Fruit fly (Drosophila melanogaster): ENCODE measurements around the gene CG18766.

The CG18766 gene

DNA sequence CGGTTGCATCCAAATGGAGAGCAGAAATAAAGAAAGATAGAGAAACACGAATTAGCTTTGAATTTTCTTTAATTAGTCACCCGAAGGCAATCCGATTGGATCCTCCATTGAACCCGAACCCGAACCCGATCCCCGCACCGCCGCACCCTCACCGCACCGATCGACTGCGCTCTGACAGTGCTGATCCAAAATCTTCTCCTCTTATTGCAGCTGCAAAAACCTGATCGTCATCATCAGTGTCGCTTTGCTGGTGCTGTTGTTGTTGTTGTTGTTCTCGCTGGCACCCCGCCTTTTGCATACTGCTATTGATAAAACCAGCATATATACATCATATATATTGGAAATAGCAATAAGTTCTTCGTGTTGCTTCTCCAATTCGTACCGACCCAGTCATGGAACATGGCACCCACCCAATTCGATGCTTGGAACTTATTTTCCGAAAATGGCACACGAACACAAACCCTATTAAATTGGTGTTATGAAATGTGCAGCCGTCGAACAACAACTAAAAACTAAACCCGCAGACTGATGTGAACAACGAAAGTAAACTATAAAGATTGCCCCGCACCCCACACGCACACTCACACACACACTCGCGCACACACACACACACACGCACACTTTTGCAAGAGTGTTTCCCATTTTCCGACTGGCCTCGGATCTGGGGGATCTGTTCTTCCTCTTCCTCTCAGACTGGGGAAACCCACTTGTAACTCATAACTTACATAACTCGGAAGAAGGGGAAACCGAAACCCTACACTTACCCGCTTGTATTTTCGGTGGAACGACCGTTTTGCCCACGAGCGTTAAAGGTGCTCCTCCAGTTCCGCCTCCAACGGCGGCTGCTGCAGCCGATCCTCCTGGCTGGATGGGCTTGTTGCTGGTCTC, 25.6 kb upstream of the CG18766 start (continued):
- TF ChIP-seq Eip93F (GFP tag; optimal IDR thresholded peaks at IDR 0.05) (no peak), OdsH (GFP tag; optimal IDR thresholded peaks at IDR 0.05) (no peak), Hr4 (GFP tag; optimal IDR thresholded peaks at IDR 0.05) (no peak), CG11762 (GFP tag; optimal IDR thresholded peaks at IDR 0.05; ENCODE audit: insufficient read depth) (no peak), acj6 (GFP tag; optimal IDR thresholded peaks at IDR 0.05) (no peak), CG6792 (GFP tag; optimal IDR thresholded peaks at IDR 0.05) (no peak), Ets21C (GFP tag; optimal IDR thresholded peaks at IDR 0.05) (no peak), CG3919 (GFP tag; optimal IDR thresholded peaks at IDR 0.05) (peak; percentile 27), CG11902 (GFP tag; optimal IDR thresholded peaks at IDR 0.05) (no peak)

DNA sequence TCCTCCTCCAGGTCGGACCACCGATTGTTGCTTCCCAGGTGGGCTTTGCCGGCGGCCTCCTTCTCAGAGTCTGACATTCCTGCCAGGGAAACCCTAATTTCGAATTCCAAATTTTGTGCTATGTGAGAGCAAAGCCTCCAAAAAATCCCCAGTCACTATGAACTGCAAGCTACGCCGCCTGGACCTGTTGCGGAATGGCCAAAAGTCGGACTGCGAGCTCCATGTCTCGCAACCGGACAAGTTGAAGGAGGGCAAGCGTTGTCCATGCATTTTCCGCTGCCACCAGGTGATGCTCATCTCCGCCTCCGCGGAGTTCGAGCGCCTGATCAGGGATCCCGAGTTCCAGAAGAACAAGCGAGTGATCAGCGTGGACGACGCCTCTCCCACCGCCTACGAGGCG, 20.3 kb upstream of the CG18766 start, which contains the start of the genes CG14262 and CG14260:
Gene CG14262 (minus strand): TSS at position 101 of the 400 bp plus-strand sequence.
Gene CG14260 (plus strand): TSS at position 128 of the 400 bp plus-strand sequence.
- no peak for TF ChIP-seq CG31627 (GFP tag; optimal IDR thresholded peaks at IDR 0.05)

DNA sequence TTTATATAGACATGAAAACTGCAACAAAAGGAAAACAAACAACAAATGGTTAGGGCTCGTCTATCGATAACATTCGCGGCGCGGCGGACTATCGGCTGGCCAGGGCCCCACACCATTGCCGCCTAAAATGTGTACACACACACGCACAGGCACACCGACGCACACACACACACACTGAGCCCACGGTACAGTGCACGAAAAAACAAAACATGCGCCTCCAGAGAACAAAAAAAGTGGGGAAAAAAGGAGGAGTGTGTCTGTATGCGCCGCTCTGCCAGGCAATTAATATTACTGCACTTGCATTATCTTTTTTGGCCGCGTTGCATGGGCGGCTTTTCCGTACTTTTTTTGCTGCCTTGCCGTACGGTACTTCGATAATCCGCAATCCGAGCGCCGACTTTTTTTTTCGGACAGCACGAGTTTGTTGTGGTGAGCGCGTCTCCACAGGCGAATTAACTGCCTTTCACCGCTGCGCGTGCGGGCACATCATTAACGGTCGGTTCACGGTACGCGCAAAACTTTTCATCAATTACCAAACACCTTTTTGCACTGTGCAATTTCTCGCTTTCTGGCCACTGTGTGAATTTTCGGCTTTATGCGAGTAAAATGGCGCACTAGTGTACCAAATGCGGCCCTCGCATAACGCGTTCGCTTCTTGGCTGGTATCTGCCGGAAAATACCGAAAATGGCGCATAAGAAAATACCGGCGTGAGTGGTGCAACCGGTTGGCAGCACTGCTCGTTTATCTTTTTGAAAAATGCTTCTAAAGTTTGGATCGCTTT, 18.6 kb upstream of the CG18766 start, which contains the start of gene woc:
Gene woc (minus strand): TSS at position 622 of the 782 bp plus-strand sequence.
- TF ChIP-seq Eip93F (GFP tag; optimal IDR thresholded peaks at IDR 0.05) = no peak
- peak in 1 of 2 experiments; percentile 56 for TF ChIP-seq salr (GFP tag; optimal IDR thresholded peaks at IDR 0.05)
- TF ChIP-seq vri (GFP tag; optimal IDR thresholded peaks at IDR 0.05) = no peak
- no peak for TF ChIP-seq svp (GFP tag)
- TF ChIP-seq lz (GFP tag; optimal IDR thresholded peaks at IDR 0.05) = peak; percentile 82
- TF ChIP-seq Met (GFP tag; optimal IDR thresholded peaks at IDR 0.05) = no peak
- peak; percentile 50 for TF ChIP-seq pdm3 (GFP tag; optimal IDR thresholded peaks at IDR 0.05)
- peak; percentile 87 for TF ChIP-seq net (GFP tag; optimal IDR thresholded peaks at IDR 0.05)
- peak; percentile 86 for TF ChIP-seq CG3919 (GFP tag; optimal IDR thresholded peaks at IDR 0.05)
- TF ChIP-seq CG8119 (GFP tag; IDR thresholded peaks at IDR 0.05) = peak; percentile 83
- TF ChIP-seq CG8632 (GFP tag; optimal IDR thresholded peaks at IDR 0.05) = peak; percentile 73
- peak; percentile 84 for TF ChIP-seq esn (GFP tag; optimal IDR thresholded peaks at IDR 0.05)
- TF ChIP-seq fd59A (GFP tag; optimal IDR thresholded peaks at IDR 0.05) = peak; percentile 70
- TF ChIP-seq CG3032 (tag; optimal IDR thresholded peaks at IDR 0.05) = peak; percentile 63
- peak; percentile 77 for TF ChIP-seq CG7368 (GFP tag; optimal IDR thresholded peaks at IDR 0.05)
- TF ChIP-seq CG34406 (GFP tag; optimal IDR thresholded peaks at IDR 0.05) = peak; percentile 67
- TF ChIP-seq CG11762 (GFP tag; optimal IDR thresholded peaks at IDR 0.05; ENCODE audit: insufficient read depth) = peak; percentile 64
- peak; percentile 89 for TF ChIP-seq CG6163 (GFP tag; IDR thresholded peaks at IDR 0.05)
- TF ChIP-seq CG6276 (GFP tag; optimal IDR thresholded peaks at IDR 0.05) = peak; percentile 88
- no peak for TF ChIP-seq Blimp-1 (GFP tag; optimal IDR thresholded peaks at IDR 0.05)
- TF ChIP-seq spab (GFP tag; optimal IDR thresholded peaks at IDR 0.05) = peak; percentile 81
- peak; percentile 92 for TF ChIP-seq CG32006 (GFP tag; optimal IDR thresholded peaks at IDR 0.05)
- TF ChIP-seq Sox102F (GFP tag; optimal IDR thresholded peaks at IDR 0.05) = no peak
- TF ChIP-seq achi (GFP tag; optimal IDR thresholded peaks at IDR 0.05) = peak; percentile 56
- TF ChIP-seq dsx (GFP tag; optimal IDR thresholded peaks at IDR 0.05; ENCODE audit: poor library complexity, severe bottlenecking) = peak; percentile 68
- peak; percentile 77 for TF ChIP-seq Lpt (GFP tag; optimal IDR thresholded peaks at IDR 0.05)
- peak; percentile 77 for TF ChIP-seq Gug (GFP tag; IDR thresholded peaks at IDR 0.05)
- TF ChIP-seq dac (GFP tag; optimal IDR thresholded peaks at IDR 0.05) = peak; percentile 82
- peak; percentile 84 for TF ChIP-seq acj6 (GFP tag; optimal IDR thresholded peaks at IDR 0.05)
- peak; percentile 80 for TF ChIP-seq topi (GFP tag; optimal IDR thresholded peaks at IDR 0.05)
- TF ChIP-seq fd85E (GFP tag; optimal IDR thresholded peaks at IDR 0.05) = peak; percentile 42
- TF ChIP-seq Sox15 (GFP tag; optimal IDR thresholded peaks at IDR 0.05) = peak; percentile 79
- TF ChIP-seq CG16779 (tag; optimal IDR thresholded peaks at IDR 0.05) = peak; percentile 91
- TF ChIP-seq Eip75B (GFP tag; optimal IDR thresholded peaks at IDR 0.05) = peak; percentile 69
- TF ChIP-seq Hr4 (GFP tag; optimal IDR thresholded peaks at IDR 0.05) = peak; percentile 38
- TF ChIP-seq Hr39 (GFP tag; optimal IDR thresholded peaks at IDR 0.05) = peak; percentile 81
- TF ChIP-seq OdsH (GFP tag; optimal IDR thresholded peaks at IDR 0.05) = peak; percentile 55
- TF ChIP-seq CG15336 (GFP tag; IDR thresholded peaks at IDR 0.05) = peak; percentile 79
- TF ChIP-seq CG31627 (GFP tag; optimal IDR thresholded peaks at IDR 0.05) = peak; percentile 83
- peak; percentile 60 for TF ChIP-seq Ets96B (tag; optimal IDR thresholded peaks at IDR 0.05)

Data from whole organism, prepupa.